ENCODE assay signal across 3 worm cellular contexts in the genomic region with DNA sequence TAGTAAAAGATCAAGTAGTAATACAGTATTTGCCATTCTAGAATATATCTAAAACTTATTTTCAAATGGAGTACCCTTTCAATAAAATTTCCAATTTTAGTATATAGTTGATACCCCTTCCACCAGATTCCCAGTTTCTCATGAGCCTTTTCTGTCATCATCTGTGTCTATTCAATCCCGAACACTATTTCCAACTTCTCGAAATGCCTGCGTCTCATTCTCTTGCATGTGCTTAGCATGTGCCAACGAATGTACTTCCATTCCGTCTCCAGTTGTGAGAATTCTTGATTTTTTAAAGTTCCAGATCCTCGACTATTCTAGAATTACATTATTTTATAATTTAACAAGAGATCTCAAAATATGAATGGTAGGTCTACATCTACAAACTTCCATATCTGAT.
TF ChIP-seq lines count a peak whose summit lies in the region.

A gene (plus strand): TSS at position 231 of the 400 bp plus-strand sequence.

TF ChIP-seq in whole organism, L1 larva, 84 proteins besides CTCF, POLR2A, EP300 and RAD21 (continued from another document):
- TF ChIP-seq rnt-1 (tag; optimal IDR thresholded peaks at IDR 0.05; lab: Kevin White, UChicago) (peak; percentile 38), aly-2 (tag; optimal IDR thresholded peaks at IDR 0.05; lab: Kevin White, UChicago) (no peak), zag-1 (tag; optimal IDR thresholded peaks at IDR 0.05; lab: Kevin White, UChicago) (no peak), mdl-1 (tag; optimal IDR thresholded peaks at IDR 0.05; lab: Kevin White, UChicago) (peak in 1 of 2 experiments; percentile 29), F16B12.6 (tag; optimal IDR thresholded peaks at IDR 0.05; lab: Kevin White, UChicago) (peak; percentile 16), nhr-85 (tag; lab: Kevin White, UChicago) (peak; percentile 44), nhr-11 (tag; optimal IDR thresholded peaks at IDR 0.05; lab: Kevin White, UChicago) (no peak), nhr-20 (tag; optimal IDR thresholded peaks at IDR 0.05; lab: Kevin White, UChicago) (no peak), ceh-82 (tag; optimal IDR thresholded peaks at IDR 0.05; lab: Kevin White, UChicago) (peak in 1 of 3 experiments; percentile 31), snu-23 (GFP tag; optimal IDR thresholded peaks at IDR 0.05; lab: Kevin White, UChicago) (peak; percentile 50), nhr-76 (tag; optimal IDR thresholded peaks at IDR 0.05; lab: Kevin White, UChicago) (no peak), ama-1 (optimal IDR thresholded peaks at IDR 0.05; lab: Kevin White, UChicago) (no peak), mep-1 (tag; optimal IDR thresholded peaks at IDR 0.05; lab: Kevin White, UChicago) (peak; percentile 53), dpl-1 (GFP tag; optimal IDR thresholded peaks at IDR 0.05; lab: Kevin White, UChicago) (peak; percentile 8 to 27 (median 13)), ets-5 (GFP tag; IDR thresholded peaks at IDR 0.05; lab: Robert Waterston, UW) (no peak), nhr-47 (tag; optimal IDR thresholded peaks at IDR 0.05; lab: Kevin White, UChicago) (peak; percentile 38)
TF ChIP-seq in whole organism, L1 larva: peak in this region for 17.

TF ChIP-seq in whole organism, L2 larva, 48 proteins besides CTCF, POLR2A, EP300 and RAD21 (continued from another document):
- no peak for TF ChIP-seq mab-5 (tag; optimal IDR thresholded peaks at IDR 0.05; lab: Kevin White, UChicago)
- no peak for TF ChIP-seq elt-1 (tag; optimal IDR thresholded peaks at IDR 0.05; lab: Kevin White, UChicago)
TF ChIP-seq in whole organism, L2 larva: peak in this region for 6.

TF ChIP-seq in whole organism, L4 larva, 104 proteins besides CTCF, POLR2A, EP300 and RAD21 (continued from another document):
- TF ChIP-seq vab-7 (GFP tag; IDR thresholded peaks at IDR 0.05; lab: Robert Waterston, UW) (no peak), lsy-2 (tag; optimal IDR thresholded peaks at IDR 0.05; lab: Kevin White, UChicago) (peak in 1 of 2 experiments; percentile 39), mdt-29 (GFP tag; IDR thresholded peaks at IDR 0.05; lab: Robert Waterston, UW) (no peak), T20F7.1 (GFP tag; optimal IDR thresholded peaks at IDR 0.05; lab: Kevin White, UChicago) (no peak), daf-8 (GFP tag; IDR thresholded peaks at IDR 0.05; lab: Robert Waterston, UW) (no peak), lin-38 (GFP tag; IDR thresholded peaks at IDR 0.05; lab: Robert Waterston, UW) (no peak), nhr-28 (tag; optimal IDR thresholded peaks at IDR 0.05; lab: Kevin White, UChicago) (no peak), mxl-3 (GFP tag; optimal IDR thresholded peaks at IDR 0.05; lab: Kevin White, UChicago) (peak; percentile 5), zfp-2 (tag; optimal IDR thresholded peaks at IDR 0.05; lab: Kevin White, UChicago) (no peak), zag-1 (tag; optimal IDR thresholded peaks at IDR 0.05; lab: Kevin White, UChicago) (no peak), dmd-8 (GFP tag; IDR thresholded peaks at IDR 0.05; lab: Robert Waterston, UW) (no peak), hlh-11 (tag; optimal IDR thresholded peaks at IDR 0.05; lab: Kevin White, UChicago) (no peak), unc-130 (GFP tag; optimal IDR thresholded peaks at IDR 0.05; lab: Kevin White, UChicago) (no peak), mes-2 (tag; optimal IDR thresholded peaks at IDR 0.05; lab: Kevin White, UChicago; ENCODE audit: poor library complexity, severe bottlenecking) (no peak), duxl-1 (tag; optimal IDR thresholded peaks at IDR 0.05; lab: Kevin White, UChicago; ENCODE audit: poor library complexity) (no peak), saeg-2 (GFP tag; IDR thresholded peaks at IDR 0.05; lab: Robert Waterston, UW) (no peak), cey-2 (tag; optimal IDR thresholded peaks at IDR 0.05; lab: Kevin White, UChicago; ENCODE audit: borderline replicate concordance, insufficient read depth) (no peak), daf-16 (GFP tag; optimal IDR thresholded peaks at IDR 0.05; lab: Kevin White, UChicago) (no peak), daf-16 (tag; optimal IDR thresholded peaks at IDR 0.05; lab: Kevin White, UChicago) (no peak), hlh-30 (tag; optimal IDR thresholded peaks at IDR 0.05; lab: Kevin White, UChicago; ENCODE audit: insufficient read depth) (peak; percentile 86), tag-97 (GFP tag; IDR thresholded peaks at IDR 0.05; lab: Robert Waterston, UW) (no peak), F10B5.3 (tag; optimal IDR thresholded peaks at IDR 0.05; lab: Kevin White, UChicago) (no peak), spr-3 (GFP tag; optimal IDR thresholded peaks at IDR 0.05; lab: Kevin White, UChicago) (no peak), nhr-77 (tag; optimal IDR thresholded peaks at IDR 0.05; lab: Kevin White, UChicago) (no peak)
